Fruit fly (Drosophila melanogaster): ENCODE results near the gene Cpr64Ac.
A peak's percentile ranks its signal among the peaks of the same experiment; 100 is the strongest.

Gene Cpr64Ac

DNA sequence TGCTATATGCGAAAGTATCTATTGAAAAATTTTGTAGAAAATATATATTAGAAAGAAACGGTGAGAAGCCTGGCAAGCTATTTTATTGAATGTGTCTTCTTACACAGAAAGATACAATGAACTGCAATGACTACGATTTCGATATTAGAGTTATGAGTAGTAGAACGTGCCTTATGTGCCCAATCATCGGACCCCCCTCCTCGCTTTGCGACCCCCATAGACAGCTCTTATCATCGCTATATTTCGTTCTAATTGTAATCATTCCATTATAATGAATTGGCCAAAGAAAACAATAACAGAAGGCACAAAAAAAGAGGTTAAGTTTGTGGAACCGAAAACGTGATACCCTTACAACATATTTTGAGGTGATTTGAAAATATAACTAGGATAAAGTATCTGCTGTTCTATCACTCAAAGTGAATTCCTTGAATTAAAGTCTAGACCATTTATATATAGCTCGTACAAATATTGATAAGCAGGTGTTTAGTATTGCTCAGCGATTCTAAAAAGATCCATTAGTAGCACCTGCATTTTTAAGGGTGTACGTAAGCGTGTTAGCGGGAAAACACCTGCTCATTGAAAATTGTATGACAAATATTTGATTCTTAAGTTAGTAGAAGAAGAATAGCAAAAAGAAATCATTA is 20.1 kb upstream of the Cpr64Ac start (continued):
- no peak for TF ChIP-seq CG8089 (GFP tag; optimal IDR thresholded peaks at IDR 0.05)
- TF ChIP-seq CG14441 (GFP tag; IDR thresholded peaks at IDR 0.05), result no peak
- peak; percentile 36 for TF ChIP-seq dmrt11E (tag; optimal IDR thresholded peaks at IDR 0.05)
- TF ChIP-seq CG9609 (GFP tag; optimal IDR thresholded peaks at IDR 0.05), result no peak
- TF ChIP-seq Ets97D (GFP tag; optimal IDR thresholded peaks at IDR 0.05), result peak; percentile 2
- TF ChIP-seq CG18619 (GFP tag; optimal IDR thresholded peaks at IDR 0.05), result peak; percentile 10
- no peak for TF ChIP-seq bowl (GFP tag; IDR thresholded peaks at IDR 0.05)
- peak; percentile 5 for TF ChIP-seq CG10267 (tag; optimal IDR thresholded peaks at IDR 0.05)
- TF ChIP-seq CG13624 (GFP tag; optimal IDR thresholded peaks at IDR 0.05), result no peak
- no peak for TF ChIP-seq D (optimal IDR thresholded peaks at IDR 0.05)
- peak; percentile 14 for TF ChIP-seq D (GFP tag; optimal IDR thresholded peaks at IDR 0.05)
- TF ChIP-seq Sox100B (GFP tag; optimal IDR thresholded peaks at IDR 0.05), result peak; percentile 41

DNA sequence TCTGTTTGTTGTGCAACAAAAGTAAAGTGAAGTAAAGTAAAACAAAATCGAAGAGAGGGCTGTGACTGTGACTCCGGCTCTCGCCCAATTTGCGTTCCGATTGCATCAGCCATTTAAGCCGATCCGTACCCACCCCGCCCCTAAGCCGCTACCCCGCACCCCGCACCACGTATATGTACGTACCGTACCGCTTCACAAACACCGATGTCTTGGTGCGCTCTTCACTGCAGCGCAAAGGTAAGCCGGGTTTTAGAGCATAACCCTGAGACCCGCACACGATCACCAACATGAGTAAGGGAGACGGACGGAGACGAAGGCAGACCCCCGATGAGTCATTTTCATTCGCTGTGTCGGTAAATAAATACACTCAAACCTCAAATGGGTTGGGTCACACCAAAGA is 19.5 kb upstream of the Cpr64Ac start:
- TF ChIP-seq CG12769 (tag; optimal IDR thresholded peaks at IDR 0.05) (peak; percentile 8), tll (GFP tag; optimal IDR thresholded peaks at IDR 0.05) (peak in 1 of 2 experiments; percentile 88), chm (GFP tag; IDR thresholded peaks at IDR 0.05) (0 out of 2 replicates have a peak, but pooled peaks have one; percentile 18), CG5180 (GFP tag; optimal IDR thresholded peaks at IDR 0.05) (peak; percentile 32), bsh (GFP tag; optimal IDR thresholded peaks at IDR 0.05) (no peak), grn (GFP tag; optimal IDR thresholded peaks at IDR 0.05) (peak; percentile 24), Camta (GFP tag; optimal IDR thresholded peaks at IDR 0.05) (no peak), zen (tag; optimal IDR thresholded peaks at IDR 0.05) (peak; percentile 9), prd (optimal IDR thresholded peaks at IDR 0.05) (no peak), prd (GFP tag; IDR thresholded peaks at IDR 0.05) (no peak), z (GFP tag; IDR thresholded peaks at IDR 0.05) (peak; percentile 85), chinmo (GFP tag; IDR thresholded peaks at IDR 0.05; ENCODE audit: partially characterized antibody) (peak; percentile 72; the same call in 1 of the 4 replicates), kay (GFP tag; optimal IDR thresholded peaks at IDR 0.05) (peak; percentile 71), gcm (GFP tag; optimal IDR thresholded peaks at IDR 0.05) (peak; percentile 56), cg (GFP tag; optimal IDR thresholded peaks at IDR 0.05) (peak; percentile 72), ttk (GFP tag; IDR thresholded peaks at IDR 0.05) (peak; percentile 17; the same call in 1 of the 2 replicates), pan (optimal IDR thresholded peaks at IDR 0.05) (no peak), pan (GFP tag; optimal IDR thresholded peaks at IDR 0.05 in 1 of 2, IDR thresholded peaks at IDR 0.05 in 1 of 2) (peak in 1 of 2 experiments; percentile 9), Nf-YC (tag; optimal IDR thresholded peaks at IDR 0.05) (peak; percentile 3), peb (GFP tag; IDR thresholded peaks at IDR 0.05) (peak; percentile 30; the same call in 1 of the 2 replicates), Side (GFP tag; optimal IDR thresholded peaks at IDR 0.05) (no peak), Hr78 (GFP tag; optimal IDR thresholded peaks at IDR 0.05) (peak in 1 of 2 experiments; percentile 76), Ssrp (tag; optimal IDR thresholded peaks at IDR 0.05) (no peak), pros (GFP tag; optimal IDR thresholded peaks at IDR 0.05) (peak; percentile 94), lov (optimal IDR thresholded peaks at IDR 0.05) (no peak), lov (GFP tag; IDR thresholded peaks at IDR 0.05) (0 out of 3 replicates have a peak, but pooled peaks have one; percentile 61), eve (GFP tag; optimal IDR thresholded peaks at IDR 0.05) (no peak), CG1832 (GFP tag; optimal IDR thresholded peaks at IDR 0.05) (peak; percentile 33), Hand (GFP tag; optimal IDR thresholded peaks at IDR 0.05) (no peak), slbo (GFP tag; IDR thresholded peaks at IDR 0.05) (no peak), HLHmδ (GFP tag; optimal IDR thresholded peaks at IDR 0.05) (peak; percentile 53), Hey (tag; optimal IDR thresholded peaks at IDR 0.05) (no peak), Lim3 (GFP tag; IDR thresholded peaks at IDR 0.05) (no peak), run (tag; optimal IDR thresholded peaks at IDR 0.05) (no peak), seq (GFP tag; IDR thresholded peaks at IDR 0.05) (0 out of 2 replicates have a peak, but pooled peaks have one; percentile 15), crol (GFP tag; IDR thresholded peaks at IDR 0.05) (peak; percentile 97), Dip3 (GFP tag; optimal IDR thresholded peaks at IDR 0.05) (no peak)

Data from whole organism, embryonic.